Worm (Caenorhabditis elegans) whole organism, late embryonic: ENCODE measurements around the gene qars-1.

ENCODE experiments used
- F13H6.1 ChIP-seq: sonication (generic microtip); optimal IDR thresholded peaks from 2 replicates; lab custom pipeline; 2016; ENCODE audit warnings: missing genetic modification characterization, missing compliant biosample characterization
- Y22D7AL.16 ChIP-seq: sonication (generic microtip); optimal IDR thresholded peaks from 2 replicates; lab custom pipeline; 2016; ENCODE audit warnings: missing genetic modification characterization, missing compliant biosample characterization
- ahr-1 ChIP-seq: sonication (generic microtip); optimal IDR thresholded peaks from 2 replicates; lab custom pipeline; 2016; ENCODE audit warnings: missing genetic modification characterization, missing compliant biosample characterization
- ceh-31 ChIP-seq: sonication (generic microtip); optimal IDR thresholded peaks from 2 replicates; lab custom pipeline; 2016; ENCODE audit warnings: missing genetic modification characterization, missing compliant biosample characterization
- che-1 ChIP-seq: sonication (generic microtip); optimal IDR thresholded peaks from 2 replicates; lab custom pipeline; 2016; ENCODE audit warnings: mild to moderate bottlenecking, missing genetic modification characterization, missing compliant biosample characterization
- dmd-4 ChIP-seq: sonication (generic microtip); optimal IDR thresholded peaks from 2 replicates; lab custom pipeline; 2016; ENCODE audit warnings: borderline replicate concordance, missing genetic modification characterization, missing compliant biosample characterization
- elt-4 ChIP-seq: sonication (generic microtip); optimal IDR thresholded peaks from 2 replicates; lab custom pipeline; 2016; ENCODE audit warnings: missing genetic modification characterization, missing compliant biosample characterization
- nfya-1 ChIP-seq: sonication (generic microtip); optimal IDR thresholded peaks from 2 replicates; lab custom pipeline; 2017; ENCODE audit warnings: missing genetic modification characterization, mild to moderate bottlenecking, missing compliant biosample characterization, antibody characterized with exemption, moderate library complexity
- odd-2 ChIP-seq: sonication (generic microtip); optimal IDR thresholded peaks from 2 replicates; lab custom pipeline; 2017; ENCODE audit warnings: antibody characterized with exemption, mild to moderate bottlenecking, missing genetic modification characterization, missing compliant biosample characterization
- tbx-7 ChIP-seq: sonication (generic microtip); optimal IDR thresholded peaks from 2 replicates; lab custom pipeline; 2016; ENCODE audit warnings: missing genotype, missing genetic modification characterization, missing compliant biosample characterization
- unc-86 ChIP-seq: sonication (generic microtip); optimal IDR thresholded peaks from 2 replicates; lab custom pipeline; 2016; ENCODE audit warnings: missing genetic modification characterization, missing compliant biosample characterization

Gene qars-1

DNA sequence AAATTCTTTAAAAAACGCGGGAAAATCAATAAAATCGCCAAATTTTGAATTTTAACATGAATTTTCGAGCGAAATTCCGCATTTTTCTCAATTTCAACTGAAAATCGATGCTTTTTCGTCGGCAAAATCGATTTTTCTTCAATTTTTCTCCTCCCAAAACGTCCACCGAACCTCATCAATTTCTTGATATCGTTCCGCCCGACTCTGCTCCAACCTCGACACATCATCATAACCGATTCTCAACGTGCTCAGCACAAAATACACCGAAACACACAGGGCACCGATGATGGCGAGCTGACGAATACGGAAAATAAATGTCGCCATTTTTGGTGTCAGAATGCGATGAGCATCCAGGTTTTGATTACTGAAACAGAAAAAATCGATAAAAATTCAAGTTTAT is 54.4 kb downstream of the qars-1 start, which contains the start of gene Y41E3.1:
Gene Y41E3.1, minus strand, starts transcription at position 324 of the 400 bp plus-strand sequence.
- TF ChIP-seq odd-2 (tag; lab: Kevin White, UChicago) (no peak), che-1 (tag; lab: Kevin White, UChicago) (no peak), ahr-1 (no peak), elt-4 (no peak), dmd-4 (tag; lab: Kevin White, UChicago) (no peak), F13H6.1 (tag; lab: Kevin White, UChicago) (no peak), unc-86 (tag; lab: Kevin White, UChicago) (no peak), ceh-31 (no peak), tbx-7 (no peak), Y22D7AL.16 (tag; lab: Kevin White, UChicago) (no peak), nfya-1 (tag; lab: Kevin White, UChicago) (no peak)
